Fruit fly (Drosophila melanogaster) whole organism, embryonic: ENCODE results near the gene Sclp.

Experiments
- BEAF-32 ChIP-seq: fragments of 200-800 bp; sonication (Bioruptor generic); optimal IDR thresholded peaks from 3 replicates; lab custom pipeline; 2017; ENCODE audit warnings: missing biosample characterization, missing genetic modification characterization, mild to moderate bottlenecking, moderate library complexity, missing genetic modification reagents
- CG10274 ChIP-seq: fragments of 200-800 bp; sonication (Bioruptor generic); optimal IDR thresholded peaks from 3 replicates; lab custom pipeline; 2017; ENCODE audit warnings: missing biosample characterization, mild to moderate bottlenecking, missing genetic modification characterization
- CG12071 ChIP-seq: fragments of 200-800 bp; sonication (Bioruptor generic); optimal IDR thresholded peaks from 3 replicates; lab custom pipeline; 2018; ENCODE audit warnings: missing biosample characterization, mild to moderate bottlenecking, missing genetic modification characterization
- CG13894 ChIP-seq: fragments of 200-800 bp; sonication (Bioruptor generic); optimal IDR thresholded peaks from 3 replicates; lab custom pipeline; 2018; ENCODE audit warnings: missing biosample characterization, mild to moderate bottlenecking, missing genetic modification characterization, moderate library complexity
- CG14710 ChIP-seq: fragments of 200-800 bp; sonication (Bioruptor generic); optimal IDR thresholded peaks from 3 replicates; lab custom pipeline; 2019; ENCODE audit warnings: missing biosample characterization, mild to moderate bottlenecking, missing genetic modification characterization, moderate library complexity
- CG15269 ChIP-seq: fragments of 200-800 bp; sonication (Bioruptor generic); optimal IDR thresholded peaks from 2 replicates; lab custom pipeline; 2018; ENCODE audit warnings: missing biosample characterization, mild to moderate bottlenecking, missing genetic modification characterization, moderate library complexity
- CG16815 ChIP-seq: fragments of 200-800 bp; sonication (Bioruptor generic); optimal IDR thresholded peaks from 3 replicates; lab custom pipeline; 2017; ENCODE audit warnings: missing biosample characterization, mild to moderate bottlenecking, missing genetic modification characterization
- CG17186 ChIP-seq: fragments of 200-800 bp; sonication (Bioruptor generic); optimal IDR thresholded peaks from 3 replicates; lab custom pipeline; 2017; ENCODE audit warnings: missing biosample characterization, missing genetic modification reagents, missing genetic modification characterization
- CG17568 ChIP-seq: fragments of 200-800 bp; sonication (Bioruptor generic); optimal IDR thresholded peaks from 2 replicates; lab custom pipeline; 2018; ENCODE audit warnings: missing biosample characterization, mild to moderate bottlenecking, missing genetic modification characterization, moderate library complexity
- CG17802 ChIP-seq: fragments of 200-800 bp; sonication (Bioruptor generic); optimal IDR thresholded peaks from 2 replicates; lab custom pipeline; 2018; ENCODE audit warnings: missing biosample characterization, mild to moderate bottlenecking, missing genetic modification characterization, moderate library complexity
- CG18011 ChIP-seq: fragments of 200-800 bp; sonication (Bioruptor generic); optimal IDR thresholded peaks from 2 replicates; lab custom pipeline; 2017; ENCODE audit warnings: missing biosample characterization, missing genetic modification characterization, mild to moderate bottlenecking, moderate library complexity, missing genotype
- CG30403 ChIP-seq: fragments of 200-800 bp; sonication (Bioruptor generic); optimal IDR thresholded peaks from 3 replicates; lab custom pipeline; 2016; ENCODE audit warnings: missing biosample characterization, missing genetic modification characterization
- CG3281 ChIP-seq: fragments of 200-800 bp; sonication (Bioruptor generic); optimal IDR thresholded peaks from 3 replicates; lab custom pipeline; 2017; ENCODE audit warnings: missing biosample characterization, mild to moderate bottlenecking, missing genetic modification characterization
- CG34376 ChIP-seq: fragments of 200-800 bp; sonication (Bioruptor generic); optimal IDR thresholded peaks from 2 replicates; lab custom pipeline; 2018; ENCODE audit warnings: missing biosample characterization, mild to moderate bottlenecking, missing genetic modification characterization
- CG7357 ChIP-seq: fragments of 200-800 bp; sonication (Bioruptor generic); IDR thresholded peaks from 3 replicates; pipeline ENCODE4 v1.3.6; 2022; ENCODE audit warnings: missing biosample characterization, missing genetic modification characterization
- Dip2 ChIP-seq: fragments of 200-800 bp; sonication (Bioruptor generic); IDR thresholded peaks from 2 replicates; pipeline ENCODE4 v1.3.6; 2022; ENCODE audit warnings: missing biosample characterization, missing genetic modification characterization
- Dll ChIP-seq: fragments of 200-800 bp; sonication (Bioruptor generic); IDR thresholded peaks from 4 replicates; pipeline ENCODE4 v1.3.6; 2022; ENCODE audit warnings: missing biosample characterization, missing genetic modification characterization; ENCODE audit not compliant: partially characterized antibody
- Doc3 ChIP-seq: fragments of 200-800 bp; sonication (Bioruptor generic); IDR thresholded peaks from 3 replicates; pipeline ENCODE4 v1.3.6; 2022; ENCODE audit warnings: missing biosample characterization, missing genetic modification characterization; ENCODE audit not compliant: partially characterized antibody
- Drgx ChIP-seq: fragments of 200-800 bp; sonication (Bioruptor generic); IDR thresholded peaks from 2 replicates; pipeline ENCODE4 v1.3.6; 2022; ENCODE audit warnings: missing biosample characterization, missing genetic modification characterization
- Fer3 ChIP-seq: fragments of 200-800 bp; sonication (Bioruptor generic); optimal IDR thresholded peaks from 2 replicates; lab custom pipeline; 2018; ENCODE audit warnings: missing biosample characterization, mild to moderate bottlenecking, missing genetic modification characterization, moderate library complexity
- Gug ChIP-seq: fragments of 200-800 bp; sonication (Bioruptor generic); IDR thresholded peaks from 4 replicates; pipeline ENCODE4 v1.3.6; 2022; ENCODE audit warnings: missing biosample characterization, missing genetic modification characterization
- Hey ChIP-seq: fragments of 200-800 bp; sonication (Bioruptor generic); optimal IDR thresholded peaks from 3 replicates; lab custom pipeline; 2018; ENCODE audit warnings: missing biosample characterization, mild to moderate bottlenecking, missing genetic modification characterization
- Hr78 ChIP-seq, 2 experiments: fragments of 200-800 bp in 1 of 2; fragments of >200 bp in 1 of 2; sonication (Bioruptor generic) in 1 of 2; optimal IDR thresholded peaks; 2 replicates each; lab custom pipeline; 2017 to 2019; ENCODE audit warnings: missing biosample characterization in 2 of 2, missing genetic modification characterization in 2 of 2, mild to moderate bottlenecking in 1 of 2, moderate library complexity in 1 of 2
- Mad ChIP-seq: fragments of 200-800 bp; sonication (Bioruptor generic); optimal IDR thresholded peaks from 2 replicates; lab custom pipeline; 2016; ENCODE audit warnings: missing biosample characterization, missing genetic modification characterization
- NfI ChIP-seq: fragments of 200-800 bp; sonication (Bioruptor generic); optimal IDR thresholded peaks from 3 replicates; lab custom pipeline; 2018; ENCODE audit warnings: missing biosample characterization, mild to moderate bottlenecking, missing genetic modification characterization, moderate library complexity
- Opbp ChIP-seq: fragments of 200-800 bp; sonication (Bioruptor generic); IDR thresholded peaks from 3 replicates; pipeline ENCODE4 v1.3.6; 2022; ENCODE audit warnings: missing biosample characterization, missing genetic modification characterization; ENCODE audit not compliant: partially characterized antibody
- PHDP ChIP-seq: fragments of 200-800 bp; sonication (Bioruptor generic); optimal IDR thresholded peaks from 3 replicates; lab custom pipeline; 2018; ENCODE audit warnings: missing biosample characterization, mild to moderate bottlenecking, missing genetic modification characterization, moderate library complexity
- Tbp ChIP-seq: fragments of >200 bp; optimal IDR thresholded peaks from 2 replicates; lab custom pipeline; 2018; ENCODE audit warnings: missing biosample characterization, missing genetic modification characterization
- YL-1 ChIP-seq: fragments of 200-800 bp; sonication (Bioruptor generic); optimal IDR thresholded peaks from 3 replicates; lab custom pipeline; 2017; ENCODE audit warnings: missing biosample characterization, mild to moderate bottlenecking, missing genetic modification characterization
- bbx ChIP-seq: fragments of 200-800 bp; sonication (Bioruptor generic); IDR thresholded peaks from 2 replicates; pipeline ENCODE4 v1.3.6; 2022; ENCODE audit warnings: missing biosample characterization, missing genetic modification characterization; ENCODE audit not compliant: partially characterized antibody
- btn ChIP-seq: fragments of 200-800 bp; sonication (Bioruptor generic); optimal IDR thresholded peaks from 2 replicates; lab custom pipeline; 2016; ENCODE audit warnings: missing biosample characterization, missing genetic modification characterization
- dpn ChIP-seq, 2 experiments: fragments of 200-800 bp; sonication (Bioruptor generic); optimal IDR thresholded peaks; 3 replicates each; lab custom pipeline; 2016; ENCODE audit warnings: missing biosample characterization in 2 of 2, missing genetic modification characterization in 2 of 2
- fd64A ChIP-seq: fragments of 200-800 bp; sonication (Bioruptor generic); optimal IDR thresholded peaks from 3 replicates; lab custom pipeline; 2018; ENCODE audit warnings: missing biosample characterization, mild to moderate bottlenecking, missing genetic modification characterization
- gro ChIP-seq: fragments of 200-800 bp; sonication (Bioruptor generic); optimal IDR thresholded peaks from 2 replicates; lab custom pipeline; 2016; ENCODE audit warnings: missing biosample characterization, missing genetic modification characterization
- gsb ChIP-seq: fragments of 200-800 bp; sonication (Bioruptor generic); IDR thresholded peaks from 2 replicates; pipeline ENCODE4 v1.3.6; 2022; ENCODE audit warnings: missing biosample characterization, missing genetic modification characterization
- hb ChIP-seq: fragments of 200-800 bp; sonication (Bioruptor generic); IDR thresholded peaks from 3 replicates; pipeline ENCODE4 v1.3.6; 2022; ENCODE audit warnings: missing biosample characterization, missing genetic modification characterization; ENCODE audit not compliant: partially characterized antibody
- insv ChIP-seq, 2 experiments: fragments of 200-800 bp; sonication (Bioruptor generic); optimal IDR thresholded peaks; 3 replicates each; lab custom pipeline; 2016 to 2018; ENCODE audit warnings: missing biosample characterization in 2 of 2, missing genetic modification characterization in 2 of 2
- inv ChIP-seq: fragments of 200-800 bp; sonication (Bioruptor generic); IDR thresholded peaks from 2 replicates; pipeline ENCODE4 v1.3.6; 2022; ENCODE audit warnings: missing biosample characterization, missing genetic modification characterization; ENCODE audit not compliant: partially characterized antibody
- jing ChIP-seq: fragments of 200-800 bp; sonication (Bioruptor generic); optimal IDR thresholded peaks from 2 replicates; lab custom pipeline; 2018; ENCODE audit warnings: missing biosample characterization, mild to moderate bottlenecking, missing genetic modification characterization
- lilli ChIP-seq: fragments of 200-800 bp; sonication (Bioruptor generic); optimal IDR thresholded peaks from 3 replicates; lab custom pipeline; 2016; ENCODE audit warnings: missing biosample characterization, missing genetic modification characterization
- lola ChIP-seq, 3 experiments: fragments of >200 bp in 2 of 3; fragments of 200-800 bp in 1 of 3; sonication (Bioruptor generic) in 1 of 3; optimal IDR thresholded peaks; 2 replicates each; lab custom pipeline; 2017 to 2019; ENCODE audit warnings: missing biosample characterization in 3 of 3, missing genetic modification characterization in 3 of 3, mild to moderate bottlenecking in 1 of 3, moderate library complexity in 1 of 3
- luna ChIP-seq: fragments of 200-800 bp; sonication (Bioruptor generic); optimal IDR thresholded peaks from 2 replicates; lab custom pipeline; 2016; ENCODE audit warnings: missing biosample characterization, missing genetic modification characterization
- odd ChIP-seq: fragments of 200-800 bp; sonication (Bioruptor generic); optimal IDR thresholded peaks from 2 replicates; lab custom pipeline; 2017; ENCODE audit warnings: missing biosample characterization, mild to moderate bottlenecking, missing genetic modification characterization
- pita ChIP-seq: fragments of 200-800 bp; sonication (Bioruptor generic); optimal IDR thresholded peaks from 2 replicates; lab custom pipeline; 2017; ENCODE audit warnings: missing biosample characterization, mild to moderate bottlenecking, missing genetic modification characterization
- sc ChIP-seq, 3 experiments: fragments of >200 bp in 2 of 3; fragments of 200-800 bp in 1 of 3; sonication (Bioruptor generic) in 1 of 3; optimal IDR thresholded peaks; 2 replicates in 2 of 3; 3 replicates in 1 of 3; lab custom pipeline; 2017; ENCODE audit warnings: mild to moderate bottlenecking in 1 of 3, missing biosample characterization in 1 of 3, missing genetic modification characterization in 1 of 3, missing genetic modification reagents in 1 of 3
- sd ChIP-seq: fragments of 200-800 bp; sonication (Bioruptor generic); optimal IDR thresholded peaks from 3 replicates; lab custom pipeline; 2018; ENCODE audit warnings: missing biosample characterization, mild to moderate bottlenecking, missing genetic modification characterization, moderate library complexity
- sens ChIP-seq: fragments of 200-800 bp; sonication (Bioruptor generic); peaks from one replicate; lab custom pipeline; 2016; ENCODE audit warnings: missing biosample characterization, missing genetic modification characterization
- wdn ChIP-seq: fragments of 200-800 bp; sonication (Bioruptor generic); IDR thresholded peaks from 2 replicates; pipeline ENCODE4 v1.3.6; 2022; ENCODE audit warnings: missing biosample characterization, missing genetic modification characterization
- wek ChIP-seq: fragments of 200-800 bp; sonication (Bioruptor generic); optimal IDR thresholded peaks from 3 replicates; lab custom pipeline; 2018; ENCODE audit warnings: missing biosample characterization, mild to moderate bottlenecking, missing genetic modification characterization, moderate library complexity

Gene Sclp

dm6 chrX:11886976-11887375 lies 37.5 kb downstream of the Sclp start, which contains the start of the genes CG10353 and SelG (continued):
- no peak for TF ChIP-seq CG12071
- TF ChIP-seq dpn (GFP tag; optimal IDR thresholded peaks at IDR 0.05; lab: Kevin White, UChicago) = peak; percentile 32 to 76
- TF ChIP-seq CG14710 = peak; percentile 52
- TF ChIP-seq CG13894 (tag; lab: Kevin White, UChicago) = peak; percentile 34
- TF ChIP-seq CG30403 (GFP tag; lab: Kevin White, UChicago) = peak; percentile 19
- no peak for TF ChIP-seq sc (optimal IDR thresholded peaks at IDR 0.05; lab: Kevin White, UChicago)
- TF ChIP-seq sc (GFP tag; optimal IDR thresholded peaks at IDR 0.05; lab: Kevin White, UChicago) = no peak
- TF ChIP-seq PHDP (tag; lab: Kevin White, UChicago) = peak; percentile 21
- no peak for TF ChIP-seq fd64A (GFP tag; lab: Kevin White, UChicago)
- no peak for TF ChIP-seq Fer3 (tag; lab: Kevin White, UChicago)
- TF ChIP-seq inv (GFP tag; lab: Robert Waterston, UW) = peak; percentile 75
- no peak for TF ChIP-seq CG17802
- no peak for TF ChIP-seq lola (GFP tag; optimal IDR thresholded peaks at IDR 0.05; lab: Kevin White, UChicago)
- no peak for TF ChIP-seq CG7357 (GFP tag; lab: Robert Waterston, UW)
- peak; percentile 75 for TF ChIP-seq hb
- no peak for TF ChIP-seq Tbp (GFP tag; lab: Kevin White, UChicago)
- TF ChIP-seq CG17568 (GFP tag; lab: Kevin White, UChicago) = no peak
- TF ChIP-seq sens (GFP tag; lab: Kevin White, UChicago) = peak; percentile 85
- TF ChIP-seq BEAF-32 (GFP tag; lab: Kevin White, UChicago) = peak; percentile 86
- TF ChIP-seq CG34376 = peak; percentile 44
- peak; percentile 50 for TF ChIP-seq gro (GFP tag; lab: Kevin White, UChicago)
- TF ChIP-seq gsb (GFP tag; lab: Robert Waterston, UW) = no peak
- no peak for TF ChIP-seq Hey (tag; lab: Kevin White, UChicago)
- peak; percentile 26 for TF ChIP-seq NfI
- TF ChIP-seq wek (GFP tag; lab: Kevin White, UChicago) = peak; percentile 54
- no peak for TF ChIP-seq Mad
- no peak for TF ChIP-seq Gug (GFP tag; lab: Robert Waterston, UW)
- 0 out of 2 replicates have a peak, but pooled peaks have one; percentile 29 for TF ChIP-seq wdn (GFP tag; lab: Robert Waterston, UW)
- no peak for TF ChIP-seq luna (GFP tag; lab: Kevin White, UChicago)
- no peak for TF ChIP-seq btn (GFP tag; lab: Kevin White, UChicago)
- TF ChIP-seq Opbp (GFP tag; lab: Robert Waterston, UW) = peak; percentile 89
- TF ChIP-seq Drgx (GFP tag; lab: Robert Waterston, UW) = no peak
- TF ChIP-seq pita = no peak
- TF ChIP-seq bbx = peak; percentile 86
- peak; percentile 58 for TF ChIP-seq sd
- no peak for TF ChIP-seq insv (GFP tag; optimal IDR thresholded peaks at IDR 0.05; lab: Kevin White, UChicago)
- no peak for TF ChIP-seq CG10274 (GFP tag; lab: Kevin White, UChicago)
- peak; percentile 74; the same call in 2 of the 3 replicates for TF ChIP-seq Doc3 (GFP tag; lab: Robert Waterston, UW)
- TF ChIP-seq odd (GFP tag; lab: Kevin White, UChicago) = no peak
- TF ChIP-seq CG18011 (GFP tag; lab: Kevin White, UChicago) = no peak
- TF ChIP-seq Hr78 (GFP tag; optimal IDR thresholded peaks at IDR 0.05; lab: Kevin White, UChicago) = no peak
- TF ChIP-seq CG17186 (GFP tag; lab: Kevin White, UChicago) = peak; percentile 17
- peak; percentile 78 for TF ChIP-seq Dll (GFP tag; lab: Robert Waterston, UW)
- TF ChIP-seq CG3281 (GFP tag; lab: Kevin White, UChicago) = peak; percentile 24
- peak; percentile 69 for TF ChIP-seq YL-1 (GFP tag; lab: Kevin White, UChicago)
- TF ChIP-seq Dip2 = no peak
- peak; percentile 67 for TF ChIP-seq lilli (GFP tag; lab: Kevin White, UChicago)
- no peak for TF ChIP-seq CG15269 (tag; lab: Kevin White, UChicago)
- TF ChIP-seq CG16815 (GFP tag; lab: Kevin White, UChicago) = no peak
- no peak for TF ChIP-seq jing (GFP tag; lab: Kevin White, UChicago)
